Fruit fly (Drosophila melanogaster): ENCODE measurements around the gene CG15876.

CG15876 gene

dm6 chr3L:4667289-4667688 is 27.4 kb downstream of the CG15876 start, which contains the start of gene CG32236:
TSS of gene CG32236 (minus strand) at chr3L:4667389.
- no peak for TF ChIP-seq rn (GFP tag; IDR thresholded peaks at IDR 0.05)
- TF ChIP-seq EcR (GFP tag; optimal IDR thresholded peaks at IDR 0.05), result no peak
- TF ChIP-seq CG10348 (GFP tag; IDR thresholded peaks at IDR 0.05), result no peak
- TF ChIP-seq CG8159 (tag; optimal IDR thresholded peaks at IDR 0.05), result no peak
- TF ChIP-seq CG4496 (GFP tag; IDR thresholded peaks at IDR 0.05), result no peak
- TF ChIP-seq CG14655 (GFP tag; optimal IDR thresholded peaks at IDR 0.05), result no peak
- TF ChIP-seq CG32121 (GFP tag; IDR thresholded peaks at IDR 0.05), result no peak
- no peak for TF ChIP-seq fd96Ca (GFP tag; IDR thresholded peaks at IDR 0.05)
- no peak for TF ChIP-seq CG9948 (tag; optimal IDR thresholded peaks at IDR 0.05)
- no peak for TF ChIP-seq Ets98B (GFP tag; IDR thresholded peaks at IDR 0.05)
- no peak for TF ChIP-seq CG17806 (tag; optimal IDR thresholded peaks at IDR 0.05)
- TF ChIP-seq CG13204 (GFP tag; optimal IDR thresholded peaks at IDR 0.05), result no peak
- no peak for TF ChIP-seq D1 (tag; optimal IDR thresholded peaks at IDR 0.05)

dm6 chr3L:4647976-4648375 is 46.7 kb downstream of the CG15876 start, which contains the start of gene TTLL1B:
TSS of gene TTLL1B (plus strand) at chr3L:4648276.
- TF ChIP-seq CG9948 (tag; optimal IDR thresholded peaks at IDR 0.05), result no peak
- TF ChIP-seq Snoo (tag; optimal IDR thresholded peaks at IDR 0.05), result no peak
- TF ChIP-seq CG15710 (tag; optimal IDR thresholded peaks at IDR 0.05), result no peak
- TF ChIP-seq CG32121 (GFP tag; IDR thresholded peaks at IDR 0.05), result no peak
- no peak for TF ChIP-seq CG8301 (tag; optimal IDR thresholded peaks at IDR 0.05)
- TF ChIP-seq CG17806 (tag; optimal IDR thresholded peaks at IDR 0.05), result no peak
- TF ChIP-seq CG13204 (GFP tag; optimal IDR thresholded peaks at IDR 0.05), result no peak
- TF ChIP-seq CG12605 (GFP tag; IDR thresholded peaks at IDR 0.05), result no peak
- no peak for TF ChIP-seq CG8159 (tag; optimal IDR thresholded peaks at IDR 0.05)
- TF ChIP-seq Ets98B (GFP tag; IDR thresholded peaks at IDR 0.05), result no peak
